Fruit fly (Drosophila melanogaster) whole organism, adult: ENCODE data around the gene CSN8.
A peak's percentile ranks its signal among the peaks of the same experiment; 100 is the strongest.

Source experiments
- CG11617 ChIP-seq: fragments of 200-800 bp; sonication (Bioruptor generic); optimal IDR thresholded peaks from 2 replicates; lab custom pipeline; 2017; ENCODE audit warnings: mild to moderate bottlenecking, missing biosample characterization, missing genetic modification reagents, missing genetic modification characterization
- CG33017 ChIP-seq: fragments of 200-800 bp; sonication (Bioruptor generic); optimal IDR thresholded peaks from 2 replicates; lab custom pipeline; 2018; ENCODE audit warnings: missing biosample characterization, mild to moderate bottlenecking, missing genetic modification characterization, moderate library complexity
- Clk ChIP-seq: fragments of 200-800 bp; sonication (Bioruptor generic); optimal IDR thresholded peaks from 2 replicates; lab custom pipeline; 2017; ENCODE audit warnings: missing biosample characterization, missing genetic modification characterization
- Crg-1 ChIP-seq: fragments of 200-800 bp; sonication (Bioruptor generic); optimal IDR thresholded peaks from 2 replicates; lab custom pipeline; 2016; ENCODE audit warnings: missing biosample characterization, missing genetic modification characterization
- Hr96 ChIP-seq: fragments of 200-800 bp; sonication (Bioruptor generic); optimal IDR thresholded peaks from 2 replicates; lab custom pipeline; 2016; ENCODE audit warnings: missing biosample characterization, missing genetic modification characterization
- bab1 ChIP-seq: fragments of 200-800 bp; sonication (Bioruptor generic); optimal IDR thresholded peaks from 3 replicates; lab custom pipeline; 2019; ENCODE audit warnings: missing biosample characterization, mild to moderate bottlenecking, missing genetic modification characterization, moderate library complexity
- cic ChIP-seq: fragments of 200-800 bp; sonication (Bioruptor generic); optimal IDR thresholded peaks from 2 replicates; lab custom pipeline; 2017; ENCODE audit warnings: missing biosample characterization, mild to moderate bottlenecking, missing genetic modification characterization, moderate library complexity
- cnc ChIP-seq, 2 experiments: fragments of >200 bp; optimal IDR thresholded peaks; 2 replicates each; lab custom pipeline; 2017
- kay ChIP-seq: fragments of 200-800 bp; sonication (Bioruptor generic); peaks from one replicate; lab custom pipeline; 2016; ENCODE audit warnings: missing biosample characterization, missing genetic modification characterization, borderline replicate concordance
- ovo ChIP-seq: fragments of 200-800 bp; sonication (Bioruptor generic); optimal IDR thresholded peaks from 2 replicates; lab custom pipeline; 2016; ENCODE audit warnings: missing biosample characterization, missing genetic modification characterization
- pad ChIP-seq: fragments of 200-800 bp; sonication (Bioruptor generic); optimal IDR thresholded peaks from 3 replicates; lab custom pipeline; 2017; ENCODE audit warnings: missing biosample characterization, missing genetic modification characterization, mild to moderate bottlenecking, moderate library complexity, missing genetic modification reagents

- TF ChIP-seq pad (GFP tag; lab: Kevin White, UChicago) = no peak
- no peak for TF ChIP-seq cic (GFP tag; lab: Kevin White, UChicago)
- TF ChIP-seq CG33017 = no peak
- TF ChIP-seq Hr96 (GFP tag; lab: Kevin White, UChicago) = no peak
- TF ChIP-seq Crg-1 = no peak
- no peak for TF ChIP-seq Clk (GFP tag; lab: Kevin White, UChicago)
- no peak for TF ChIP-seq ovo
- no peak for TF ChIP-seq kay (GFP tag; lab: Kevin White, UChicago)
- TF ChIP-seq cnc (optimal IDR thresholded peaks at IDR 0.05; lab: Kevin White, UChicago) = no peak
- TF ChIP-seq bab1 (GFP tag; lab: Kevin White, UChicago) = peak; percentile 9
- TF ChIP-seq CG11617 (GFP tag; lab: Kevin White, UChicago) = no peak
Measured at dm6 chr2L:8371354-8371937, 6.8 kb downstream of the CSN8 start.
